Fruit fly (Drosophila melanogaster) whole organism, wandering third instar larva: Measurements from ENCODE around the gene Argk1.

ENCODE experiments used
- Abd-B ChIP-seq: fragments of >200 bp; optimal IDR thresholded peaks from 2 replicates; lab custom pipeline; 2017; ENCODE audit warnings: missing biosample characterization, missing genetic modification characterization
- GATAd ChIP-seq: sonication (Bioruptor generic); optimal IDR thresholded peaks from 2 replicates; lab custom pipeline; 2016; ENCODE audit warnings: missing biosample characterization, missing genetic modification characterization
- Myc ChIP-seq: fragments of >200 bp; optimal IDR thresholded peaks from 2 replicates; lab custom pipeline; 2017
- dmrt93B ChIP-seq: fragments of 200-800 bp; sonication (Bioruptor generic); optimal IDR thresholded peaks from 2 replicates; lab custom pipeline; 2018; ENCODE audit warnings: missing biosample characterization, mild to moderate bottlenecking, missing genetic modification characterization
- foxo ChIP-seq, 2 experiments: fragments of 200-800 bp; sonication (Bioruptor generic); optimal IDR thresholded peaks; 2 replicates in 1 of 2; 3 replicates in 1 of 2; lab custom pipeline; 2016 to 2017; ENCODE audit warnings: missing biosample characterization in 2 of 2, missing genetic modification characterization in 2 of 2
- fru ChIP-seq: fragments of 200-800 bp; sonication (Bioruptor generic); optimal IDR thresholded peaks from 3 replicates; lab custom pipeline; 2016; ENCODE audit warnings: missing biosample characterization, mild to moderate bottlenecking, missing genetic modification characterization
- h ChIP-seq: fragments of 200-800 bp; sonication (Bioruptor generic); optimal IDR thresholded peaks from 3 replicates; lab custom pipeline; 2016; ENCODE audit warnings: missing biosample characterization, mild to moderate bottlenecking, missing genetic modification characterization
- jim ChIP-seq: fragments of 175-275, 200-325 bp; sonication (Bioruptor generic); optimal IDR thresholded peaks from 2 replicates; lab custom pipeline; 2016; ENCODE audit warnings: missing biosample characterization, mild to moderate bottlenecking, missing genetic modification characterization
- psq ChIP-seq: fragments of 200-800 bp; sonication (Bioruptor generic); optimal IDR thresholded peaks from 3 replicates; lab custom pipeline; 2017; ENCODE audit warnings: missing biosample characterization, mild to moderate bottlenecking, missing genetic modification characterization, moderate library complexity
- woc ChIP-seq: sonication (Bioruptor generic); optimal IDR thresholded peaks from 2 replicates; lab custom pipeline; 2016; ENCODE audit warnings: missing biosample characterization, mild to moderate bottlenecking, missing genetic modification characterization

dm6 chr3L:9025178-9025577 lies 40.6 kb downstream of the Argk1 start:
- TF ChIP-seq h (GFP tag; lab: Kevin White, UChicago) (no peak), Abd-B (GFP tag; lab: Kevin White, UChicago) (no peak), Myc (lab: Kevin White, UChicago) (no peak), psq (GFP tag; lab: Kevin White, UChicago) (no peak), fru (GFP tag; lab: Kevin White, UChicago) (no peak), GATAd (GFP tag; lab: Kevin White, UChicago) (no peak), dmrt93B (GFP tag; lab: Kevin White, UChicago) (no peak), jim (GFP tag; lab: Kevin White, UChicago) (no peak), foxo (GFP tag; optimal IDR thresholded peaks at IDR 0.05; lab: Kevin White, UChicago) (no peak), woc (GFP tag; lab: Kevin White, UChicago) (no peak)
